Fruit fly (Drosophila melanogaster) whole organism, embryonic: Measurements from ENCODE around the gene pbl.

Experiments used
- Atf6 ChIP-seq: fragments of 200-800 bp; sonication (Bioruptor generic); IDR thresholded peaks from 2 replicates; pipeline ENCODE4 v1.3.6; 2022; ENCODE audit warnings: missing biosample characterization, missing genetic modification characterization
- CG10543 ChIP-seq: fragments of 200-800 bp; sonication (Bioruptor generic); optimal IDR thresholded peaks from 3 replicates; lab custom pipeline; 2017; ENCODE audit warnings: missing biosample characterization, mild to moderate bottlenecking, missing genetic modification characterization, moderate library complexity
- CG11696 ChIP-seq: fragments of 200-800 bp; sonication (Bioruptor generic); IDR thresholded peaks from 2 replicates; pipeline ENCODE4 v1.3.6; 2022; ENCODE audit warnings: missing biosample characterization, missing genetic modification characterization
- CG12391 ChIP-seq: fragments of 200-800 bp; sonication (Bioruptor generic); optimal IDR thresholded peaks from 3 replicates; lab custom pipeline; 2018; ENCODE audit warnings: missing biosample characterization, mild to moderate bottlenecking, missing genetic modification characterization, moderate library complexity
- CG13296 ChIP-seq: fragments of 200-800 bp; sonication (Bioruptor generic); optimal IDR thresholded peaks from 3 replicates; lab custom pipeline; 2018; ENCODE audit warnings: missing biosample characterization, mild to moderate bottlenecking, missing genetic modification characterization
- CG14014 ChIP-seq: fragments of 200-800 bp; sonication (Bioruptor generic); IDR thresholded peaks from 2 replicates; pipeline ENCODE4 v1.3.6; 2022; ENCODE audit warnings: missing biosample characterization, missing genetic modification characterization
- CG14860 ChIP-seq: fragments of 200-800 bp; sonication (Bioruptor generic); IDR thresholded peaks from 3 replicates; pipeline ENCODE4 v1.3.6; 2022; ENCODE audit warnings: missing biosample characterization, missing genetic modification characterization; ENCODE audit not compliant: partially characterized antibody
- CG15269 ChIP-seq: fragments of 200-800 bp; sonication (Bioruptor generic); optimal IDR thresholded peaks from 2 replicates; lab custom pipeline; 2018; ENCODE audit warnings: missing biosample characterization, mild to moderate bottlenecking, missing genetic modification characterization, moderate library complexity
- CG17328 ChIP-seq: fragments of 200-800 bp; sonication (Bioruptor generic); IDR thresholded peaks from 2 replicates; pipeline ENCODE4 v1.3.6; 2022; ENCODE audit warnings: missing biosample characterization, missing genetic modification characterization
- CG17361 ChIP-seq: fragments of 200-800 bp; sonication (Bioruptor generic); IDR thresholded peaks from 3 replicates; pipeline ENCODE4 v1.3.6; 2022; ENCODE audit warnings: missing biosample characterization, missing genetic modification characterization
- CG18764 ChIP-seq: fragments of 200-800 bp; sonication (Bioruptor generic); optimal IDR thresholded peaks from 3 replicates; lab custom pipeline; 2016; ENCODE audit warnings: missing biosample characterization, missing genetic modification characterization
- CG2199 ChIP-seq: fragments of 200-800 bp; sonication (Bioruptor generic); IDR thresholded peaks from 3 replicates; pipeline ENCODE4 v1.3.6; 2022; ENCODE audit warnings: missing biosample characterization, missing genetic modification characterization
- CG31365 ChIP-seq: fragments of 200-800 bp; sonication (Bioruptor generic); optimal IDR thresholded peaks from 2 replicates; lab custom pipeline; 2018; ENCODE audit warnings: missing biosample characterization, mild to moderate bottlenecking, missing genetic modification characterization
- CG3163 ChIP-seq: fragments of 200-800 bp; sonication (Bioruptor generic); optimal IDR thresholded peaks from 3 replicates; lab custom pipeline; 2016; ENCODE audit warnings: missing biosample characterization, missing genetic modification characterization
- CG34376 ChIP-seq: fragments of 200-800 bp; sonication (Bioruptor generic); optimal IDR thresholded peaks from 2 replicates; lab custom pipeline; 2018; ENCODE audit warnings: missing biosample characterization, mild to moderate bottlenecking, missing genetic modification characterization
- CG3847 ChIP-seq: fragments of 200-800 bp; sonication (Bioruptor generic); IDR thresholded peaks from 2 replicates; pipeline ENCODE4 v1.3.6; 2022; ENCODE audit warnings: missing biosample characterization, missing genetic modification characterization
- CG6175 ChIP-seq: fragments of 200-800 bp; sonication (Bioruptor generic); IDR thresholded peaks from 3 replicates; pipeline ENCODE4 v1.3.6; 2022; ENCODE audit warnings: missing biosample characterization, missing genetic modification characterization
- CG6791 ChIP-seq: fragments of 200-800 bp; sonication (Bioruptor generic); IDR thresholded peaks from 3 replicates; pipeline ENCODE4 v1.3.6; 2022; ENCODE audit warnings: missing biosample characterization, missing genetic modification characterization; ENCODE audit not compliant: partially characterized antibody
- CG8290 ChIP-seq, 3 experiments: fragments of 200-800 bp; sonication (Bioruptor generic); optimal IDR thresholded peaks; 2 replicates each; lab custom pipeline; 2016 to 2019; ENCODE audit warnings: missing biosample characterization in 3 of 3, missing genetic modification characterization in 3 of 3, mild to moderate bottlenecking in 2 of 3, moderate library complexity in 1 of 3
- Dbx ChIP-seq: fragments of 200-800 bp; sonication (Bioruptor generic); IDR thresholded peaks from 3 replicates; pipeline ENCODE4 v1.3.6; 2022; ENCODE audit warnings: missing biosample characterization, missing genetic modification characterization
- Dip2 ChIP-seq: fragments of 200-800 bp; sonication (Bioruptor generic); IDR thresholded peaks from 2 replicates; pipeline ENCODE4 v1.3.6; 2022; ENCODE audit warnings: missing biosample characterization, missing genetic modification characterization
- Dip3 ChIP-seq: fragments of 200-800 bp; sonication (Bioruptor generic); optimal IDR thresholded peaks from 3 replicates; lab custom pipeline; 2016; ENCODE audit warnings: missing biosample characterization, missing genetic modification characterization
- GATAe ChIP-seq: fragments of 200-800 bp; sonication (Bioruptor generic); conservative IDR thresholded peaks from 2 replicates; pipeline ENCODE4 v1.3.6; 2022; ENCODE audit warnings: missing biosample characterization, missing genetic modification characterization
- Gug ChIP-seq: fragments of 200-800 bp; sonication (Bioruptor generic); IDR thresholded peaks from 4 replicates; pipeline ENCODE4 v1.3.6; 2022; ENCODE audit warnings: missing biosample characterization, missing genetic modification characterization
- Hey ChIP-seq: fragments of 200-800 bp; sonication (Bioruptor generic); optimal IDR thresholded peaks from 3 replicates; lab custom pipeline; 2018; ENCODE audit warnings: missing biosample characterization, mild to moderate bottlenecking, missing genetic modification characterization
- HmgZ ChIP-seq: fragments of 200-800 bp; sonication (Bioruptor generic); optimal IDR thresholded peaks from 2 replicates; lab custom pipeline; 2018; ENCODE audit warnings: missing biosample characterization, mild to moderate bottlenecking, missing genetic modification characterization
- Hr78 ChIP-seq, 2 experiments: fragments of 200-800 bp in 1 of 2; fragments of >200 bp in 1 of 2; sonication (Bioruptor generic) in 1 of 2; optimal IDR thresholded peaks; 2 replicates each; lab custom pipeline; 2017 to 2019; ENCODE audit warnings: missing biosample characterization in 2 of 2, missing genetic modification characterization in 2 of 2, mild to moderate bottlenecking in 1 of 2, moderate library complexity in 1 of 2
- Lim3 ChIP-seq: fragments of 200-800 bp; sonication (Bioruptor generic); IDR thresholded peaks from 2 replicates; pipeline ENCODE4 v1.3.6; 2022; ENCODE audit warnings: missing biosample characterization, missing genetic modification characterization
- MTF-1 ChIP-seq: fragments of 200-800 bp; sonication (Bioruptor generic); optimal IDR thresholded peaks from 2 replicates; lab custom pipeline; 2018; ENCODE audit warnings: missing biosample characterization, mild to moderate bottlenecking, missing genetic modification characterization, borderline replicate concordance
- Mrtf ChIP-seq: fragments of 200-800 bp; sonication (Bioruptor generic); IDR thresholded peaks from 3 replicates; pipeline ENCODE4 v1.3.6; 2022; ENCODE audit warnings: missing biosample characterization, missing genetic modification characterization
- NK7.1 ChIP-seq: fragments of 200-800 bp; sonication (Bioruptor generic); optimal IDR thresholded peaks from 3 replicates; lab custom pipeline; 2016; ENCODE audit warnings: missing biosample characterization, missing genetic modification characterization
- Pdp1 ChIP-seq, 2 experiments: fragments of 200-800 bp; sonication (Bioruptor generic); optimal IDR thresholded peaks; 3 replicates each; lab custom pipeline; 2016; ENCODE audit warnings: missing biosample characterization in 2 of 2, missing genetic modification characterization in 2 of 2, mild to moderate bottlenecking in 1 of 2, moderate library complexity in 1 of 2
- Vsx1 ChIP-seq: fragments of 200-800 bp; sonication (Bioruptor generic); optimal IDR thresholded peaks from 2 replicates; lab custom pipeline; 2017; ENCODE audit warnings: missing biosample characterization, mild to moderate bottlenecking, missing genetic modification characterization, missing genetic modification reagents
- chinmo ChIP-seq: fragments of 200-800 bp; sonication (Bioruptor generic); IDR thresholded peaks from 4 replicates; pipeline ENCODE4 v1.3.6; 2022; ENCODE audit warnings: missing biosample characterization, missing genetic modification characterization; ENCODE audit not compliant: partially characterized antibody
- chm ChIP-seq: fragments of 200-800 bp; sonication (Bioruptor generic); IDR thresholded peaks from 2 replicates; pipeline ENCODE4 v1.3.6; 2022; ENCODE audit warnings: missing biosample characterization, missing genetic modification characterization
- crol ChIP-seq: fragments of 200-800 bp; sonication (Bioruptor generic); IDR thresholded peaks from 2 replicates; pipeline ENCODE4 v1.3.6; 2022; ENCODE audit warnings: missing biosample characterization, missing genetic modification characterization
- cwo ChIP-seq: fragments of 200-800 bp; sonication (Bioruptor generic); optimal IDR thresholded peaks from 3 replicates; lab custom pipeline; 2017; ENCODE audit warnings: missing biosample characterization, missing genetic modification characterization, mild to moderate bottlenecking, moderate library complexity, missing genetic modification reagents
- fd96Cb ChIP-seq: fragments of 200-800 bp; sonication (Bioruptor generic); optimal IDR thresholded peaks from 2 replicates; lab custom pipeline; 2018; ENCODE audit warnings: missing biosample characterization, mild to moderate bottlenecking, missing genetic modification characterization, moderate library complexity
- lab ChIP-seq: fragments of 200-800 bp; sonication (Bioruptor generic); optimal IDR thresholded peaks from 3 replicates; lab custom pipeline; 2017; ENCODE audit warnings: missing biosample characterization, missing genetic modification characterization, mild to moderate bottlenecking, moderate library complexity, missing genetic modification reagents
- lov ChIP-seq, 2 experiments: fragments of 200-800 bp in 1 of 2; fragments of >200 bp in 1 of 2; sonication (Bioruptor generic) in 1 of 2; IDR thresholded peaks in 1 of 2; optimal IDR thresholded peaks in 1 of 2; 2 replicates in 1 of 2; 3 replicates in 1 of 2; pipeline versions ENCODE4 v1.3.6 to Lab custom; 2017 to 2022; ENCODE audit warnings: missing biosample characterization in 1 of 2, missing genetic modification characterization in 1 of 2
- mirr ChIP-seq: fragments of 200-800 bp; sonication (Bioruptor generic); optimal IDR thresholded peaks from 3 replicates; lab custom pipeline; 2018; ENCODE audit warnings: missing biosample characterization, mild to moderate bottlenecking, missing genetic modification characterization
- ranshi ChIP-seq: fragments of 200-800 bp; sonication (Bioruptor generic); IDR thresholded peaks from 2 replicates; pipeline ENCODE4 v1.3.6; 2022; ENCODE audit warnings: missing biosample characterization, missing genetic modification characterization
- sd ChIP-seq: fragments of 200-800 bp; sonication (Bioruptor generic); optimal IDR thresholded peaks from 3 replicates; lab custom pipeline; 2018; ENCODE audit warnings: missing biosample characterization, mild to moderate bottlenecking, missing genetic modification characterization, moderate library complexity
- sqz ChIP-seq: fragments of 200-800 bp; sonication (Bioruptor generic); optimal IDR thresholded peaks from 3 replicates; lab custom pipeline; 2018; ENCODE audit warnings: missing biosample characterization, mild to moderate bottlenecking, missing genetic modification characterization
- stc ChIP-seq: fragments of 200-800 bp; sonication (Bioruptor generic); IDR thresholded peaks from 2 replicates; pipeline ENCODE4 v1.3.6; 2022; ENCODE audit warnings: missing biosample characterization, missing genetic modification characterization
- sug ChIP-seq: fragments of 200-800 bp; optimal IDR thresholded peaks from 2 replicates; lab custom pipeline; 2019; ENCODE audit warnings: missing biosample characterization, mild to moderate bottlenecking, missing genetic modification characterization, moderate library complexity
- toy ChIP-seq: fragments of 200-800 bp; sonication (Bioruptor generic); IDR thresholded peaks from 2 replicates; pipeline ENCODE4 v1.3.6; 2022; ENCODE audit warnings: missing biosample characterization, missing genetic modification characterization

pbl gene

dm6 chr3L:7852252-7852885, 59.4 kb downstream of the pbl start:
- no peak for TF ChIP-seq CG3847 (GFP tag; lab: Robert Waterston, UW)
- no peak for TF ChIP-seq CG15269 (tag; lab: Kevin White, UChicago)
- no peak for TF ChIP-seq CG17328 (GFP tag; lab: Robert Waterston, UW)
- 0 out of 2 replicates have a peak, but pooled peaks have one; percentile 11 for TF ChIP-seq toy (GFP tag; lab: Robert Waterston, UW)
- no peak for TF ChIP-seq Gug
- no peak for TF ChIP-seq Dip2
- 0 out of 2 replicates have a peak, but pooled peaks have one; percentile 18 for TF ChIP-seq Atf6
- 0 out of 4 replicates have a peak, but pooled peaks have one; percentile 31 for TF ChIP-seq chinmo (GFP tag; lab: Robert Waterston, UW)
- peak; percentile 80 for TF ChIP-seq sug (tag; lab: Kevin White, UChicago)
- TF ChIP-seq CG14860: no peak
- TF ChIP-seq Dip3 (GFP tag; lab: Kevin White, UChicago): no peak
- TF ChIP-seq CG6175 (GFP tag; lab: Robert Waterston, UW): 0 out of 3 replicates have a peak, but pooled peaks have one; percentile 8
- TF ChIP-seq cwo (GFP tag; lab: Kevin White, UChicago): peak; percentile 66
- peak; percentile 71; the same call in 1 of the 3 replicates for TF ChIP-seq CG2199 (GFP tag; lab: Robert Waterston, UW)
- peak; percentile 45 for TF ChIP-seq lab (GFP tag; lab: Kevin White, UChicago)
- TF ChIP-seq GATAe (GFP tag; lab: Robert Waterston, UW): 0 out of 2 replicates have a peak, but pooled peaks have one; percentile 15
- no peak for TF ChIP-seq sqz (GFP tag; lab: Kevin White, UChicago)
- TF ChIP-seq CG13296 (GFP tag; lab: Kevin White, UChicago): no peak
- TF ChIP-seq CG11696: no peak
- TF ChIP-seq CG14014 (GFP tag; lab: Robert Waterston, UW): peak; percentile 32; the same call in 1 of the 2 replicates
- TF ChIP-seq CG18764 (GFP tag; lab: Kevin White, UChicago): no peak
- TF ChIP-seq HmgZ (tag; lab: Kevin White, UChicago): peak; percentile 24
- TF ChIP-seq Dbx (GFP tag; lab: Robert Waterston, UW): peak; percentile 7; the same call in 1 of the 3 replicates
- TF ChIP-seq CG31365 (tag; lab: Kevin White, UChicago): no peak
- TF ChIP-seq CG12391 (tag; lab: Kevin White, UChicago): no peak
- TF ChIP-seq ranshi (GFP tag; lab: Robert Waterston, UW): no peak
- TF ChIP-seq Vsx1: peak; percentile 28
- TF ChIP-seq CG6791 (GFP tag; lab: Robert Waterston, UW): no peak
- TF ChIP-seq sd (tag; lab: Kevin White, UChicago): peak; percentile 88
- no peak for TF ChIP-seq CG3163 (GFP tag; lab: Kevin White, UChicago)
- no peak for TF ChIP-seq NK7.1
- TF ChIP-seq stc (GFP tag; lab: Robert Waterston, UW): 0 out of 2 replicates have a peak, but pooled peaks have one; percentile 15
- TF ChIP-seq Pdp1 (GFP tag; optimal IDR thresholded peaks at IDR 0.05; lab: Kevin White, UChicago): peak in 1 of 2 experiments; percentile 0
- 0 out of 2 replicates have a peak, but pooled peaks have one; percentile 37 for TF ChIP-seq chm (GFP tag; lab: Robert Waterston, UW)
- peak; percentile 36 for TF ChIP-seq Hey (tag; lab: Kevin White, UChicago)
- no peak for TF ChIP-seq Mrtf (GFP tag; lab: Robert Waterston, UW)
- peak; percentile 10; the same call in 1 of the 2 replicates for TF ChIP-seq Lim3 (GFP tag; lab: Robert Waterston, UW)
- no peak for TF ChIP-seq CG8290 (GFP tag; optimal IDR thresholded peaks at IDR 0.05; lab: Kevin White, UChicago)
- TF ChIP-seq CG8290 (tag; optimal IDR thresholded peaks at IDR 0.05; lab: Kevin White, UChicago): peak in 1 of 2 experiments; percentile 36
- TF ChIP-seq CG17361 (GFP tag; lab: Robert Waterston, UW): no peak
- peak; percentile 69 for TF ChIP-seq crol
- TF ChIP-seq fd96Cb (tag; lab: Kevin White, UChicago): no peak
- no peak for TF ChIP-seq lov (optimal IDR thresholded peaks at IDR 0.05; lab: Kevin White, UChicago)
- TF ChIP-seq lov (GFP tag; IDR thresholded peaks at IDR 0.05; lab: Robert Waterston, UW): no peak
- no peak for TF ChIP-seq MTF-1
- peak; percentile 70 for TF ChIP-seq mirr (GFP tag; lab: Kevin White, UChicago)
- TF ChIP-seq CG10543: peak; percentile 29
- peak in 1 of 2 experiments; percentile 98 for TF ChIP-seq Hr78 (GFP tag; optimal IDR thresholded peaks at IDR 0.05; lab: Kevin White, UChicago)
- peak; percentile 54 for TF ChIP-seq CG34376 (GFP tag; lab: Kevin White, UChicago)
